Worm (Caenorhabditis elegans): ENCODE measurements around the gene unc-41.

The unc-41 gene

DNA sequence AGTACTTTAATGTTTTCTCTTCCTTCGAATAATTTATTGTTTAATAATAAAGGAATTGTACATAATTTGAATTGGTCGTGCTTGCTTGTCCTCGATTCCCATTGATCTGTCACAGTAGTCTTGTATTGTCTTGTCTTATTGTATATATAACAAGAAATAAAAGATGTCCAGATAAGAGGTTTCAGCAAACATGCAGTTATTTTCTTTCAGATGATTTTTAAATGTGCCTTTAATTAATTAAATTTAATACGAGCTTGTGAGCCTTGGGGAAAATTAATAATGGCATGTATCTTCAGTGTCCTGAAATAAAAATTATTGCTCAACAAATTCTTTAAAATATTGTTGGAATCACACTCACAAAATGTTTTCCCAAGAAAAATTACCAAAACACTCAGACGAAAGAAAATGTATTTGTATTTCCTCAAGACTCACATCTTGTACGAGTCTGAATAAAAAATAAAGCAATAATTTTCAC lies 47.1 kb upstream of the unc-41 start (continued):
- TF ChIP-seq hsf-1 (GFP tag; IDR thresholded peaks at IDR 0.05): no peak; the same call in 1 of the 2 replicates
- peak in 1 of 3 experiments; percentile 20 for TF ChIP-seq lin-35 (GFP tag; optimal IDR thresholded peaks at IDR 0.05)
- no peak for TF ChIP-seq nhr-179 (tag; optimal IDR thresholded peaks at IDR 0.05)
- no peak for TF ChIP-seq chd-7 (tag; optimal IDR thresholded peaks at IDR 0.05)
- TF ChIP-seq lir-1 (GFP tag; conservative IDR thresholded peaks at IDR 0.05): no peak
- no peak for TF ChIP-seq die-1 (tag; optimal IDR thresholded peaks at IDR 0.05)
- no peak for TF ChIP-seq aptf-3 (GFP tag; IDR thresholded peaks at IDR 0.05)
- TF ChIP-seq unc-62 (GFP tag; optimal IDR thresholded peaks at IDR 0.05): no peak
- no peak for TF ChIP-seq T07F8.4 (tag; optimal IDR thresholded peaks at IDR 0.05)
- peak; percentile 80 for TF ChIP-seq nhr-27 (tag; optimal IDR thresholded peaks at IDR 0.05)
- TF ChIP-seq C06A6.2 (GFP tag; conservative IDR thresholded peaks at IDR 0.05): no peak
- TF ChIP-seq egrh-3 (GFP tag; IDR thresholded peaks at IDR 0.05): no peak
- no peak for TF ChIP-seq mes-4 (tag; optimal IDR thresholded peaks at IDR 0.05)
- TF ChIP-seq Y79H2A.3 (GFP tag; conservative IDR thresholded peaks at IDR 0.05): peak; percentile 98
- no peak for TF ChIP-seq ztf-26 (tag; optimal IDR thresholded peaks at IDR 0.05)
- TF ChIP-seq him-1 (tag; optimal IDR thresholded peaks at IDR 0.05): no peak
- TF ChIP-seq sptf-2 (GFP tag; optimal IDR thresholded peaks at IDR 0.05): no peak
- TF ChIP-seq pha-4 (tag; optimal IDR thresholded peaks at IDR 0.05): no peak
- TF ChIP-seq ceh-100 (GFP tag; IDR thresholded peaks at IDR 0.05): no peak
- TF ChIP-seq lsl-1 (GFP tag; optimal IDR thresholded peaks at IDR 0.05): peak; percentile 23
- TF ChIP-seq hlh-26 (GFP tag; conservative IDR thresholded peaks at IDR 0.05): no peak
- TF ChIP-seq hmg-1.2 (GFP tag; IDR thresholded peaks at IDR 0.05): peak; percentile 25
- TF ChIP-seq nfya-1 (tag; optimal IDR thresholded peaks at IDR 0.05; ENCODE audit: borderline replicate concordance, insufficient read depth): no peak
- peak; percentile 97 for TF ChIP-seq hrde-1 (tag; optimal IDR thresholded peaks at IDR 0.05; ENCODE audit: borderline replicate concordance)
- TF ChIP-seq cebp-2 (GFP tag; IDR thresholded peaks at IDR 0.05): no peak
- TF ChIP-seq K12H6.12 (tag; optimal IDR thresholded peaks at IDR 0.05): no peak
- TF ChIP-seq B0261.1 (tag; optimal IDR thresholded peaks at IDR 0.05): no peak
- 0 out of 2 replicates have a peak, but pooled peaks have one; percentile 7 for TF ChIP-seq F33H1.4 (GFP tag; IDR thresholded peaks at IDR 0.05)
- no peak for TF ChIP-seq madf-3 (GFP tag; IDR thresholded peaks at IDR 0.05)
- TF ChIP-seq nfya-2 (GFP tag; IDR thresholded peaks at IDR 0.05): no peak
- peak in 1 of 2 experiments; percentile 61 for TF ChIP-seq rec-8 (tag; optimal IDR thresholded peaks at IDR 0.05)
- TF ChIP-seq akir-1 (GFP tag; optimal IDR thresholded peaks at IDR 0.05): no peak
- no peak for TF ChIP-seq Y56A3A.18 (GFP tag; IDR thresholded peaks at IDR 0.05)
- no peak for TF ChIP-seq T26A5.8 (tag; optimal IDR thresholded peaks at IDR 0.05)
- no peak for TF ChIP-seq ama-1 (optimal IDR thresholded peaks at IDR 0.05)
- peak; percentile 33 to 73 for TF ChIP-seq ama-1 (GFP tag; optimal IDR thresholded peaks at IDR 0.05)
- no peak for TF ChIP-seq lin-40 (tag; optimal IDR thresholded peaks at IDR 0.05)
- TF ChIP-seq atf-7 (tag; optimal IDR thresholded peaks at IDR 0.05): no peak
- peak; percentile 97 for TF ChIP-seq unc-130 (GFP tag; optimal IDR thresholded peaks at IDR 0.05)
- no peak for TF ChIP-seq somi-1 (GFP tag; optimal IDR thresholded peaks at IDR 0.05)
- no peak for TF ChIP-seq lag-1 (GFP tag; IDR thresholded peaks at IDR 0.05)
- TF ChIP-seq pbrm-1 (GFP tag; IDR thresholded peaks at IDR 0.05): 0 out of 2 replicates have a peak, but pooled peaks have one; percentile 17
- peak; percentile 55 for TF ChIP-seq tbp1 (GFP tag; optimal IDR thresholded peaks at IDR 0.05)
- TF ChIP-seq F37B4.10 (GFP tag; IDR thresholded peaks at IDR 0.05): no peak
- no peak for TF ChIP-seq bed-2 (GFP tag; IDR thresholded peaks at IDR 0.05)
- no peak for TF ChIP-seq ztf-6 (GFP tag; IDR thresholded peaks at IDR 0.05)
- TF ChIP-seq F52B5.7 (tag; optimal IDR thresholded peaks at IDR 0.05): no peak
- TF ChIP-seq nhr-80 (tag; optimal IDR thresholded peaks at IDR 0.05): no peak
- TF ChIP-seq F57C9.4 (tag; optimal IDR thresholded peaks at IDR 0.05): no peak
- no peak for TF ChIP-seq ceh-27 (GFP tag; optimal IDR thresholded peaks at IDR 0.05)

Data from whole organism, young adult.